Worm (Caenorhabditis elegans): ENCODE data around the gene ZK354.8.

DNA sequence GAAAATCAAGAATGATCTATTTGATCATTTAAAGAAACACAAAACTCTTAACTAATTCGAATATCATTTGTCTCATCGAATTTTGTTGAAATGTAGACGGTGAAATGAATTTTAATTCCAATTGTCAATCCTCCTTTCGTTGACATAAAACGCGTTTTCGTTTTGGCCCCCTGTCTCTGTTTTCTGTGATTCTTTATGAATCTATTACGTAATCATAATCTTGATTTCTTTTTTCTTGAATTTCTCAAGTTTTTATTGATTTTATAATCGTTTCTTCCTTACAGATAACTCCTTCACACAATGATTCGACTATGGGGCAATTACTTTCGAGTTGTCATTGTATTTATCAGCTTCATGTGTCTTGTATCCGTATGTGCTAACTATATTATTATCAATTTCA is 26.2 kb upstream of the ZK354.8 start, which contains the start of gene Y4C6B.3:
- TF ChIP-seq unc-62 (GFP tag; optimal IDR thresholded peaks at IDR 0.05) (no peak), lsy-2 (tag; optimal IDR thresholded peaks at IDR 0.05) (no peak), tbx-8 (GFP tag; optimal IDR thresholded peaks at IDR 0.05) (no peak), nhr-76 (tag; optimal IDR thresholded peaks at IDR 0.05) (no peak), sem-2 (GFP tag; optimal IDR thresholded peaks at IDR 0.05) (no peak)
